Worm (Caenorhabditis elegans) whole organism, L3 larva: Measurements from ENCODE around the gene pho-14.

Experiments
- ceh-28 ChIP-seq: fragments of 150-350 bp; optimal IDR thresholded peaks from 2 replicates; lab custom pipeline; 2014; ENCODE audit warnings: missing biosample characterization, missing genetic modification reagents, missing genetic modification characterization
- fkh-2 ChIP-seq: fragments of 150-350 bp; optimal IDR thresholded peaks from 2 replicates; lab custom pipeline; 2014; ENCODE audit warnings: missing biosample characterization, missing genetic modification reagents, missing genetic modification characterization
- nhr-77 ChIP-seq: fragments of 150-350 bp; optimal IDR thresholded peaks from 2 replicates; lab custom pipeline; 2014; ENCODE audit warnings: missing biosample characterization, missing genetic modification characterization
- snpc-4 ChIP-seq: fragments of 150-350 bp; optimal IDR thresholded peaks from 2 replicates; lab custom pipeline; 2014; ENCODE audit warnings: missing biosample characterization, missing genetic modification characterization
- tbx-2 ChIP-seq: sonication (generic microtip); optimal IDR thresholded peaks from 2 replicates; lab custom pipeline; 2016; ENCODE audit warnings: mild to moderate bottlenecking, missing genetic modification characterization, missing compliant biosample characterization
- unc-39 ChIP-seq: sonication (generic microtip); optimal IDR thresholded peaks from 4 replicates; lab custom pipeline; 2017; ENCODE audit warnings: missing biosample characterization, missing genetic modification characterization
- unc-62 ChIP-seq: fragments of 150-350 bp; sonication (generic microtip); optimal IDR thresholded peaks from 4 replicates; lab custom pipeline; 2014; ENCODE audit warnings: missing biosample characterization, missing genetic modification reagents, missing genetic modification characterization
- ztf-4 ChIP-seq: fragments of 150-350 bp; optimal IDR thresholded peaks from 2 replicates; lab custom pipeline; 2014; ENCODE audit warnings: missing biosample characterization, missing genetic modification characterization

DNA sequence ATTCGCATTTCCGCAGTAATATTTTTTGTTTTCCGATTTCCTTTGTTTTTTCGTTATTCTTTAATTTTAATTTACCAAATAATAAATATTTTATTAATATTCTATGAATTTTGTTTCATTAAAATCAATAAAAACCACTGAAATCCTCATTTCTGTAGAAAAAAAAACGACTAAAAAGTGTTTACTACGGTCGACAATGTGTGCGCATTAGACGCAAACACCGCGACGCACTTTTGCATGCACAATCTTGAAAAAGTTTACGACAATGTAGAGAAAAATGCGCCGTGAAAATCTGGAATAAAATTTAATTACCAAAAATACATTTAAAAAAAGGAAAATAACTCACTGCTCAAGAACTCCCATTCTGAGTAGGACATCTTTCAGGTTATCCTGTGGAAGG lies 29.2 kb downstream of the pho-14 start:
- TF ChIP-seq nhr-77 (no peak), unc-62 (no peak), unc-39 (tag; lab: Kevin White, UChicago) (no peak), ceh-28 (no peak), snpc-4 (tag; lab: Kevin White, UChicago) (no peak), fkh-2 (tag; lab: Kevin White, UChicago) (no peak), tbx-2 (tag; lab: Kevin White, UChicago) (no peak), ztf-4 (tag; lab: Kevin White, UChicago) (no peak)
